Fruit fly (Drosophila melanogaster) whole organism, wandering third instar larva: ENCODE measurements around the gene CG34462.

Experiments
- Abd-B ChIP-seq: fragments of >200 bp; optimal IDR thresholded peaks from 2 replicates; lab custom pipeline; 2017; ENCODE audit warnings: missing biosample characterization, missing genetic modification characterization
- CrebA ChIP-seq: fragments of 200-800 bp; sonication (Bioruptor generic); optimal IDR thresholded peaks from 2 replicates; lab custom pipeline; 2016; ENCODE audit warnings: missing biosample characterization, mild to moderate bottlenecking, missing genetic modification characterization, borderline replicate concordance
- HLH106 ChIP-seq: fragments of 200-800 bp; optimal IDR thresholded peaks from 3 replicates; lab custom pipeline; 2019; ENCODE audit warnings: missing biosample characterization, mild to moderate bottlenecking, missing genetic modification characterization, moderate library complexity
- Hr78 ChIP-seq: fragments of >200 bp; optimal IDR thresholded peaks from 2 replicates; lab custom pipeline; 2017; ENCODE audit warnings: missing biosample characterization, missing genetic modification characterization
- foxo ChIP-seq, 2 experiments: fragments of 200-800 bp; sonication (Bioruptor generic); optimal IDR thresholded peaks; 2 replicates in 1 of 2; 3 replicates in 1 of 2; lab custom pipeline; 2016 to 2017; ENCODE audit warnings: missing biosample characterization in 2 of 2, missing genetic modification characterization in 2 of 2
- lola ChIP-seq: fragments of >200 bp; optimal IDR thresholded peaks from 2 replicates; lab custom pipeline; 2017; ENCODE audit warnings: missing biosample characterization, missing genetic modification characterization
- pan ChIP-seq: fragments of >200 bp; optimal IDR thresholded peaks from 2 replicates; lab custom pipeline; 2017
- rgr ChIP-seq: fragments of 200-800 bp; sonication (Bioruptor generic); optimal IDR thresholded peaks from 3 replicates; lab custom pipeline; 2016; ENCODE audit warnings: missing biosample characterization, mild to moderate bottlenecking, missing genetic modification characterization

dm6 chr3L:8286397-8286796 lies 42.0 kb upstream of the CG34462 start:
- TF ChIP-seq rgr (GFP tag; lab: Kevin White, UChicago) (no peak), HLH106 (tag; lab: Kevin White, UChicago) (no peak), CrebA (no peak), lola (no peak), pan (lab: Kevin White, UChicago) (no peak), foxo (GFP tag; optimal IDR thresholded peaks at IDR 0.05; lab: Kevin White, UChicago) (no peak), Hr78 (no peak), Abd-B (GFP tag; lab: Kevin White, UChicago) (no peak)
